Fruit fly (Drosophila melanogaster): ENCODE data around the gene jp.

jp gene

DNA sequence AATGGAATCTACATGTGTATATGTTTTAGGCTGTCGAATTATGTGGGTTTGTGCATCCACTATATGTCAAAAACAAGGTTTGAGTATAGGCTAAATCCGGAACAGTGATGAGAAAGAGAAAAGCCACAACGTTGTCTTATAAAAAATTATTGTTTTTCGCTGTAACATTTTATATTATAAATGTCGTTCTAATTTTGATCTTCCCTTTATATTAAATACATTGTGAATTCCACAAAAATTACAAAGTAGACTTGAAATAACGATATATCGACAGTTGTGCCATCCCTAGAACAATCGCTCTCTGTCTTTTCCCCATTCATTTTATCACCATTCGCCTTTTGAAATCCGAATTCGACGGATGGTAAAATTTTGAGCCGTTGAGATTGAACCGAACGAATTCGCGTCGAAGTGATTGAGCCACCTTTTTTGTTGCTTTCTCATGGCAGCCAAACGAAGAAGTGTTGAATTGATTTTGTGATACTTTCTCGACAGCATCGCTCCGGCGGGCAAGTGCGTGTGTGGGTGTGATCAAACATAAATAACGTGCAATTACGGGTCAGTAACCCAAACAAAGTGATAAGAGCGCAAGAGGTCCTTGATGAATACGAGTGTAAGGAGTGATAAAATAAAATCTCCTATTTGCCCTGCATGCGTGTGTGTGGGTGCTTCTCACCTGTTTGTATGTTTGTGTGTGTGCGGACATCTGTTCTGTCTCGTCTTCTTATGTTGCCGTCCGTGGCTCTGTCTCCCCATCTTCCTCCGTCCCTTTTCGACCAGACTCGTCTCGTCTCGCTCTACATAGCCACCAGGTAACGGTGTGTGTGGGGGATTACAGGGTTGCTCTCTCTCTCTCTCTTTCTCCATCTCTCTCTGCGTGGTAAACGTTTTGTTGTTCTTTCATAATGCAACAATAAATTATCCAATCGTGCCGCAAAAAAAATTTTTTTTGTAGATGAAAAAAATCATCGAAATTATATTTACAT, 45.4 kb downstream of the jp start, which contains the start of gene Oatp30B (continued):
- TF ChIP-seq croc (GFP tag; conservative IDR thresholded peaks at IDR 0.05): peak; percentile 93
- peak; percentile 96 for TF ChIP-seq CG8388 (GFP tag; optimal IDR thresholded peaks at IDR 0.05)
- TF ChIP-seq CG2712 (tag; optimal IDR thresholded peaks at IDR 0.05): peak; percentile 98
- TF ChIP-seq CG14667 (GFP tag; IDR thresholded peaks at IDR 0.05): peak; percentile 96
- TF ChIP-seq CG2678 (tag; optimal IDR thresholded peaks at IDR 0.05): peak; percentile 96
- TF ChIP-seq rib (GFP tag; IDR thresholded peaks at IDR 0.05): peak; percentile 97
- peak; percentile 98 for TF ChIP-seq CG32532 (GFP tag; IDR thresholded peaks at IDR 0.05)
- TF ChIP-seq tgo (GFP tag; IDR thresholded peaks at IDR 0.05): peak; percentile 97
- TF ChIP-seq Ets97D (GFP tag; optimal IDR thresholded peaks at IDR 0.05): peak; percentile 94
- peak; percentile 88 for TF ChIP-seq sd (tag; optimal IDR thresholded peaks at IDR 0.05)
- peak; percentile 94 for TF ChIP-seq danr (GFP tag; IDR thresholded peaks at IDR 0.05)
- TF ChIP-seq odd (GFP tag; optimal IDR thresholded peaks at IDR 0.05): peak; percentile 87
- TF ChIP-seq CG17328 (GFP tag; IDR thresholded peaks at IDR 0.05): peak; percentile 97
- peak; percentile 88; the same call in 1 of the 2 replicates for TF ChIP-seq ham (GFP tag; IDR thresholded peaks at IDR 0.05)
- peak; percentile 99 for TF ChIP-seq Scr (GFP tag; IDR thresholded peaks at IDR 0.05; ENCODE audit: partially characterized antibody)
- peak; percentile 88 for TF ChIP-seq CG17385 (GFP tag; optimal IDR thresholded peaks at IDR 0.05)
- peak; percentile 74 for TF ChIP-seq fd102C (GFP tag; optimal IDR thresholded peaks at IDR 0.05)
- TF ChIP-seq Hr78 (GFP tag; optimal IDR thresholded peaks at IDR 0.05): peak in 1 of 2 experiments; percentile 76
- TF ChIP-seq CG3281 (GFP tag; optimal IDR thresholded peaks at IDR 0.05): peak; percentile 93
- no peak for TF ChIP-seq CG8478 (optimal IDR thresholded peaks at IDR 0.05)
- TF ChIP-seq gt (GFP tag; IDR thresholded peaks at IDR 0.05): peak; percentile 93
- peak; percentile 95 for TF ChIP-seq CG12299 (tag; optimal IDR thresholded peaks at IDR 0.05)
- peak; percentile 99 for TF ChIP-seq CG9932 (GFP tag; IDR thresholded peaks at IDR 0.05)
- TF ChIP-seq CG4730 (GFP tag; IDR thresholded peaks at IDR 0.05): peak; percentile 96
- peak; percentile 90 for TF ChIP-seq CG11696 (GFP tag; IDR thresholded peaks at IDR 0.05)
- peak; percentile 96 for TF ChIP-seq CG14050 (GFP tag; IDR thresholded peaks at IDR 0.05)
- no peak for TF ChIP-seq yki (optimal IDR thresholded peaks at IDR 0.05)
- TF ChIP-seq jumu (GFP tag; optimal IDR thresholded peaks at IDR 0.05): peak; percentile 93
- TF ChIP-seq CG10654 (GFP tag; optimal IDR thresholded peaks at IDR 0.05): peak; percentile 97
- TF ChIP-seq CG15514 (GFP tag; optimal IDR thresholded peaks at IDR 0.05): peak; percentile 94
- TF ChIP-seq pan (optimal IDR thresholded peaks at IDR 0.05): no peak
- peak in 1 of 2 experiments; percentile 98 for TF ChIP-seq pan (GFP tag; optimal IDR thresholded peaks at IDR 0.05 in 1 of 2, IDR thresholded peaks at IDR 0.05 in 1 of 2)
- TF ChIP-seq HmgD (GFP tag; optimal IDR thresholded peaks at IDR 0.05): peak; percentile 85
- peak; percentile 100 for TF ChIP-seq sna (GFP tag; IDR thresholded peaks at IDR 0.05; ENCODE audit: partially characterized antibody)
- TF ChIP-seq zfh1 (GFP tag; IDR thresholded peaks at IDR 0.05): peak; percentile 98
- TF ChIP-seq tna (GFP tag; IDR thresholded peaks at IDR 0.05; ENCODE audit: partially characterized antibody): peak; percentile 86
- TF ChIP-seq CG17361 (GFP tag; IDR thresholded peaks at IDR 0.05): peak; percentile 96
- TF ChIP-seq lmd (GFP tag; IDR thresholded peaks at IDR 0.05): peak; percentile 97
- TF ChIP-seq insv (GFP tag; optimal IDR thresholded peaks at IDR 0.05): peak in 1 of 2 experiments; percentile 79
- peak; percentile 90 for TF ChIP-seq MTF-1 (GFP tag; optimal IDR thresholded peaks at IDR 0.05; ENCODE audit: borderline replicate concordance)
- TF ChIP-seq gcm2 (GFP tag; optimal IDR thresholded peaks at IDR 0.05): peak; percentile 91
- TF ChIP-seq vfl (GFP tag; optimal IDR thresholded peaks at IDR 0.05): peak; percentile 95
- TF ChIP-seq CG7556 (GFP tag; optimal IDR thresholded peaks at IDR 0.05): peak; percentile 94
- TF ChIP-seq Side (GFP tag; optimal IDR thresholded peaks at IDR 0.05): peak; percentile 95
- peak; percentile 80 for TF ChIP-seq Myb (GFP tag; optimal IDR thresholded peaks at IDR 0.05)
- TF ChIP-seq Med (GFP tag): peak; percentile 99
- TF ChIP-seq CG3407 (GFP tag; optimal IDR thresholded peaks at IDR 0.05): peak; percentile 88
- TF ChIP-seq zen (tag; optimal IDR thresholded peaks at IDR 0.05): peak; percentile 98
- peak; percentile 52 for TF ChIP-seq CG9797 (GFP tag; optimal IDR thresholded peaks at IDR 0.05)

Data from whole organism, embryonic.